Fruit fly (Drosophila melanogaster) Kc167 (cell line): Measurements from ENCODE around the gene CG13875.

Source experiments
- Myc ChIP-seq: fragments of >200 bp; optimal IDR thresholded peaks from 2 replicates; lab custom pipeline; 2017; ENCODE audit warnings: missing external identifiers
- Sin3A ChIP-seq: fragments of >200 bp; optimal IDR thresholded peaks from 2 replicates; lab custom pipeline; 2018; ENCODE audit warnings: missing external identifiers
- h ChIP-seq: fragments of >200 bp; optimal IDR thresholded peaks from 3 replicates; lab custom pipeline; 2018; ENCODE audit warnings: missing external identifiers
- insv ChIP-seq: fragments of >200 bp; optimal IDR thresholded peaks from 3 replicates; lab custom pipeline; 2018; ENCODE audit warnings: missing external identifiers
- psq ChIP-seq: fragments of >200 bp; optimal IDR thresholded peaks from 2 replicates; lab custom pipeline; 2017; ENCODE audit warnings: missing external identifiers
- ttk ChIP-seq: sonication (Bioruptor generic); optimal IDR thresholded peaks from 2 replicates; lab custom pipeline; 2017; ENCODE audit warnings: missing external identifiers

The CG13875 gene

DNA sequence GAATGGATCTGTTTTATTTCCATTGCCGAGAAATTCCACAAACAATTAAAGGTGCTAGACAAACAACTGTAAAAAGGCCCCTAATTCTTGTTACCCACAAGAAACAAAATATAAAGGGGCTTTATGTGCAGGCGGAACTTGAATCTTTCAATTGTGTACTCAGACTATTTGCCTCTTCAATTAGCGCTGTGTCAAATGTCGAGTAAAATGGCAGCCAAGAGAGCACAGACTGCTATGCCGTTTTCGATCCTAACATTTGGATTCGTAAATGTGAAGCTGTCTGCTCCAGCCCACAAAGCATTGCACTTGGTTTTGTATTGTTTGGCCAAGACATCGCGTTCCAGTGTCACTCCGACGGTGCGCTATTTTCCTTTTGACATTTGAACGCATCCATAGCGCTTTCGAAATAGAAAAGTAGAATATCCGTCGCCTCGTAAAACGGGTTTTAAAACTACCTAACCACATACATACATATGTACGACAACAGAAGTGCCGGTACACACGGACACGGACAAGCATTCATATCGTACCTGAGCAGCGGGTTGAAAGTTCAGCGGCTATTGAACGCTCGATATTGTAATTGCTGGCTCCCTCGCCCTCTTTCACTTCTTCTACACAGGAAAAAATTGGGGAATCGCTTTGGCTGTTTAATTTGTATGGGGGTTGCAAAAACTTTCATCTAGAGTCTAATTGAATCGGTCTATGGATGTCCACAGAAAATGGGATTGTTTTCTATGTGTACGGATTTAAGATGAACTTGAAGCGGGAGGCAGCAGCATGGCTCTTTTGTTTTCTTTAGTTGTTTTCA lies 13.5 kb upstream of the CG13875 start:
- TF ChIP-seq Myc (no peak), Sin3A (lab: Kevin White, UChicago) (no peak), ttk (lab: Kevin White, UChicago) (no peak), insv (lab: Kevin White, UChicago) (no peak), h (lab: Kevin White, UChicago) (no peak), psq (no peak)

DNA sequence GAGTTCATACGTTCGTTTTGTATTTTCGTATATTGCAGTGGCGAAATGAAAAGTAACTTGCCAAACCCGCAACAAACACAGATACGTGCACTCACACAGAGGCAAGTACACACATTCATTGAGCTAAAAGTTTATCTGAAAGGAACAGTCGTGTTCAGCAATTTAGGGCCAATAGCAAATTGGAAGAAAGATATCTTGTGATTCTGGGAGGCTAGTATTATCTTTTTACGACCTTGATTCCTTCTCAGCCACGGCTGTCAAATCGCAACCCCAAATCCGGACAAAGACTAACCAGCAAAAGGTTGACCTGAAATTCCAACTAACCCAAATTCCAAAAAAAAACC lies 13.0 kb upstream of the CG13875 start:
- TF ChIP-seq Sin3A (lab: Kevin White, UChicago) = no peak
- TF ChIP-seq h (lab: Kevin White, UChicago) = no peak
- TF ChIP-seq insv (lab: Kevin White, UChicago) = no peak
- TF ChIP-seq psq = no peak
- TF ChIP-seq ttk (lab: Kevin White, UChicago) = no peak
- TF ChIP-seq Myc = no peak

DNA sequence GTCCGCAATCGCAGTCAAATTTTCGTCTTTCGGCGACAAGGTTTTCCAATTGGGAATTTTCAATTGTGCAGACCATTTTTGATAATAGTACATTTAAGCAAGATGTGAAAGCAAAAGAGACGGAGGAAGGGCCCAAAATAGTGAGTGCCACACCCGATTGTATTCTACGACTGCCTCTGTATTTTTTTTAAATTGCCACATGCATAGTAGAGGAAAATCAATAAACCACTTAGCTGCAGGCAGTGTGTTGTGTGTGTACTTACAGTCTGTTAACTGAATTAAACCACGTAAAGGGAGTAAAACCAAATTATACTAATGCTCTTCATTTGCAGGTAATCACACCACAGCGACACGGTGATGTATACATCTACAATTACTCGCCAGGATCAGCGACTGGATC lies 8.0 kb upstream of the CG13875 start:
- no peak for TF ChIP-seq h (lab: Kevin White, UChicago)
- no peak for TF ChIP-seq psq
- TF ChIP-seq insv (lab: Kevin White, UChicago) = no peak
- TF ChIP-seq Sin3A (lab: Kevin White, UChicago) = no peak

DNA sequence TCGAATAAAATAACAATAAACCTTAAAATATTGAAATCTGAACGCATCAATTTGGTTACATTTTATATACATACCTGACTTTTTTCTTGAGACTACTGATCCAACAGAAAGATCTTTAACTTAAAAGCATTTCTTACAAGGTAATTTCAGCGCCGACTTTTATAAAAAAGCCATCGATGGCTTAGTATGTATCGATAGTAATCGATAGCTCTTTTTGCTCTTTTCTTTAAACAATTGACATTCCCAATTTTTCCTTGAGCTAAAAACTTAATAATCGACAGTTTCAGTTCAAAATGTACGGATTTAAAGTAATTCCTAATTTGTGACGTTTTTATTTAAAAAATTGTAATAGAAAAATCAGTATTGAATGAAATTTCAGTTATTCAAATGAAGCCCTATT lies 5.2 kb upstream of the CG13875 start:
- TF ChIP-seq insv (lab: Kevin White, UChicago) = no peak
- TF ChIP-seq Myc = no peak
- TF ChIP-seq psq = no peak
- no peak for TF ChIP-seq ttk (lab: Kevin White, UChicago)
- TF ChIP-seq h (lab: Kevin White, UChicago) = no peak
- TF ChIP-seq Sin3A (lab: Kevin White, UChicago) = no peak

DNA sequence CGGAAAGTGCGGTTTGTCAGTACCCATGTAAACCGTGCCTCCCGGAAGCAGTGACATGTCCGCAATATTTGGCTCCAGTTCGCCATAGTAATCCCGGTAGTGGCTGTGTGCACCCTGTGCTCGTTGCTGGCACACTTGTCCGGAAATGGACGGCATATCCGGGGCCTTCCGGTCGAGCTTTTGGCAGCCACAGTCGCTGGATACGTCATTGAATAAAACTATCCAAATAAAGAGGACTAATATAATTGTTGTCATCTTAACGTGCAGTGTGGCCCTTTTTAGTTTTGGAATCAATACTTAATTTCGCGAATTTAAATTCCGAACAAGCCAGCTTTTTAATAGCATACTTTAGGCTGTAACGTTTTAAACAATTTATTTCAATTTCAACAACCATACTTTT lies 3.8 kb upstream of the CG13875 start, which contains the start of gene CG7049:
CG7049 (minus strand) TSS at position 280 of the 400 bp plus-strand sequence.
- TF ChIP-seq Myc (no peak), psq (no peak), Sin3A (lab: Kevin White, UChicago) (no peak), insv (lab: Kevin White, UChicago) (no peak), h (lab: Kevin White, UChicago) (no peak), ttk (lab: Kevin White, UChicago) (no peak)

DNA sequence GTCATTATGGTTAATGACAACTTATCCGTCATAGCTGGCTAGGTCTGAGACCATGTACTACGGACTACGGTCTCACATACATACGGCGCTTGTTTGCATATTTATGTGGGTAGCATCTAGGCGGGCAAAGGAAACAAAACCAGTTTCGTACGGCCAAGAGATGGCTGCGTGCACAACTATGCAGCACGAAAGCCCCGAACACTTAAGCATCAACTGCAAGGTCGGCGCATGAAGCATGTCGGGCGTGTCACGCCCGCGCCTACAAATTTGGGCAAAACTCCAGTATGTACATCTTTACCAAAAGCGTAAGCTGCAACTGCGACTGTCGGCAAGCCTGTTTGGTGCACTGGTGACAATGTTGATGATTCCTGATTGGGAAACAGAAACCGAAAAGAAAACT lies 1.8 kb upstream of the CG13875 start:
- TF ChIP-seq Myc (no peak), Sin3A (lab: Kevin White, UChicago) (no peak), psq (no peak), h (lab: Kevin White, UChicago) (no peak), insv (lab: Kevin White, UChicago) (no peak), ttk (lab: Kevin White, UChicago) (no peak)

DNA sequence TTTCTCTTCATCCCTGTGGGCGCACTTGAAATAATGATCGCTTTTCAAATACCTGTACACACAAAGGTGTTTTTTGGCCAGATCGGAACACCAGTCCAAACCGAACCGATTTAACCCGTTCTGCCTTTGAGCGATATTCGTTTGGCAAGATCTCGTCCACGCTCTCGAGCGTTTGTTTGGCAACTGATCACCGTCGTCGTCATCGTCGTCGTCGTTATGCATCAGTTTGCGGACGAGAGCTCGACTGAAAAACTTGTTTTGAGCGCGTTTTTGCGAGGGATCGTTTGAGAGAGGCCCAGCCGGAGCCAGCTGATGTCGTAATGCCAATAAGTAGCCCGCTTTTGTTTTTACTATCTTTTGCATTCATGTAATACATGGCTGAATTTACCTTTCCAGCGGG lies 1.3 kb upstream of the CG13875 start:
- no peak for TF ChIP-seq Myc
- no peak for TF ChIP-seq psq
- TF ChIP-seq insv (lab: Kevin White, UChicago) = no peak
- no peak for TF ChIP-seq h (lab: Kevin White, UChicago)
- TF ChIP-seq ttk (lab: Kevin White, UChicago) = no peak
- TF ChIP-seq Sin3A (lab: Kevin White, UChicago) = no peak

DNA sequence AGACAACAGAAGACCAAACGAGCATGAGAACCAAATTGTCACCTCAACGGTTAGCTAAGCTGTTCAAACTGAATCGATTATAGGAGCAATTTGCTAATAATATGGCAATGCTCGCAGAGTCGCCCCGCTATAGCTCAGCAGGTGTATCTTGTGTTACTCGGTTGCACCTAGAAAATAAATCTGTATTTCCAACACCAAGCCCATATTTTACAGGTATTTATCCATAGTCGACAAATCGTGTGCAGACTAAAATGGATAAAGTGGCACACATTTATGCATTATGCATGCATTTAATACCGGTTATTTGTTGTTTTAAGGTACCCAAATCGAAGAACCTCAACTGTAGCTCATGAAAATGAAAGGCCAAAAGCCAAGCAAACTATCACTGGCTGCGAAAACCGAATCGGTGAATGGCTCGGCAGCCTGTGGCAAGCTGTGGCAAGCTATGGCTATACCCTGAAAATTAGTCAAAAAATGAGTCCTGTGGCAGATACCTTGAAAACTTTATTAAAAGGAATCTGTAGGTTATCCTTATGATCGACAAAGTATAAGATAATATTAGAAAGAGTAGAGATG lies 722 bp upstream of the CG13875 start, which contains the start of gene Vdup1:
Vdup1 (minus strand) TSS at position 51 of the 576 bp plus-strand sequence.
- no peak for TF ChIP-seq h (lab: Kevin White, UChicago)
- no peak for TF ChIP-seq Myc
- TF ChIP-seq ttk (lab: Kevin White, UChicago) = no peak
- no peak for TF ChIP-seq insv (lab: Kevin White, UChicago)
- no peak for TF ChIP-seq Sin3A (lab: Kevin White, UChicago)
- no peak for TF ChIP-seq psq

DNA sequence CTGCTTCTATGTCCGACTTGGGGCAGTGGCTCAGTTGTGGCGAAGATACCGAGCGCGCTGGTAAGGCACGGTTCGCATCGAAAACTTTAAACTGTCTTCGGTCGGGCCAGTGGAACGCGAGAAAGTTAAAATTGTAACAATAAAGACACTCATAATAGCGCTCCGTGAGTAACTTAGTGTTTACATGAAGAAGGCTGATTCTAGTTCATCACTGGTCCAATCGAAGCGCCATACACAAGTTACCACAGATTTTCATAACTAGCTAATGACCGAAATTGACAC lies 480 bp downstream of the CG13875 start:
- TF ChIP-seq Myc = no peak
- no peak for TF ChIP-seq Sin3A (lab: Kevin White, UChicago)
- no peak for TF ChIP-seq insv (lab: Kevin White, UChicago)

DNA sequence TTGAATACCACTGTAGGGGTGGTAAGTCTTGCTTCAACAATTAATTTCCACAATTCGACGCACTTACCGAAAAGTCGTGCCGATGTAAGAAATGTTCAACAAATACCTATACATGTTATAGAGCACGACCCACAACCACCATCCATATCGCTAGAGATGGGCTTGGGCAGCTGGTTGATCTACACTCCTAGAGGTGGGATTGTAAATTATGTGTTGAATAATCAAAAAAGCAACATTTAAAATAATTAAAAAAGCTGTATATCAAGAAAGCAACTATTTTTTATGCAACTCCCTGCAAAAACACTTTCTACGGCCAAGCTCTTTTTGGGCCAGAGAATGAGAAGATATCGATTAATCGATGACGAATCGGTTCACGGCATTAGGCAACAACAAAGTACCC lies 4.5 kb downstream of the CG13875 start, which contains the start of the genes CG34140, Mkp and Mtch:
CG34140 (minus strand) TSS at position 174 of the 400 bp plus-strand sequence.
Mkp (minus strand) TSS at position 290 of the 400 bp plus-strand sequence.
Mtch (plus strand) TSS at position 376 of the 400 bp plus-strand sequence.
- no peak for TF ChIP-seq Sin3A (lab: Kevin White, UChicago)
- no peak for TF ChIP-seq psq
- TF ChIP-seq h (lab: Kevin White, UChicago) = no peak
- TF ChIP-seq ttk (lab: Kevin White, UChicago) = no peak
- no peak for TF ChIP-seq insv (lab: Kevin White, UChicago)
- no peak for TF ChIP-seq Myc

DNA sequence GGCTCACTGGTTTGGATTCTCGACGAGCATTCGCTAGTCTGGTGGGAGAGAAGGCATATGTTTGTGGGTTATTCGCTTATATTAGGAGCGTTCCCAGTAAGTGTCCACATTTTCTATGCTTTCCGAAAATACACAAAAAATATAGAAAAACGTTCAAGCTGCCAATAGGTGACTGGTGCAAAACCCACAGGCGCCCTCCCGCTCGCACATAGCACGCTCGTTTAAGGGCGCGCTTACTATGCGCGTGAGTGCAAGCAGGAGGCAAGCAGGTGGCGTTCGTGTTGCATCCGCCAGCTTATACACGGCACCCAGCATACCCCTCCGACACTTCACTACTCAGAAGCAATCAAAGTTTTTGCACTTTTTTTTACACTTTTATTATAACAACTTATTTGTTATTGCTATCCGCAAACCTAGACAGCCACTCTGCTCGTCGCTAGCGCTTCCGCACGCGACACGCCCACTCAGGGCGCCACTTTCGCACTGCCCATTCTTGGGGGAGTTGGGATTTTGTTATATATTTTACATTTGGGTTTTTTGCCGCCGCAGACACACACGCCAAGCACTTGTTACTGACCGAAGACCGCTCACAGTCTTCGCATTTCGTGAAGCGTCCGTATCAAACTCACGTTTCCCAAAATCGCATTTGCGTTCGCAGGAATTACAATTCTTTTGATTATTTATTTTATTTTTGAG lies 19.5 kb downstream of the CG13875 start:
- no peak for TF ChIP-seq insv (lab: Kevin White, UChicago)
